Worm (Caenorhabditis elegans) whole organism, L4/young adult: ENCODE results near the gene hil-4.

Source experiments
- W03F9.2 ChIP-seq: fragments of 150-350 bp; optimal IDR thresholded peaks from 2 replicates; lab custom pipeline; 2014; ENCODE audit warnings: missing biosample characterization, missing genetic modification characterization
- him-1 ChIP-seq: sonication (generic microtip); optimal IDR thresholded peaks from 2 replicates; lab custom pipeline; 2016; ENCODE audit warnings: missing genotype, missing genetic modification reagents, missing genetic modification characterization, missing compliant biosample characterization

ce11 chrV:4794308-4794707, 40.2 kb downstream of the hil-4 start, which contains the start of gene R02F11.2:
- TF ChIP-seq him-1 (tag; lab: Kevin White, UChicago) (no peak), W03F9.2 (tag; lab: Kevin White, UChicago) (no peak)
